Fruit fly (Drosophila melanogaster) whole organism, pupa: ENCODE measurements around the gene stv.

ENCODE experiments used
- CG10348 ChIP-seq: fragments of 200-800 bp; sonication (Bioruptor generic); IDR thresholded peaks from 2 replicates; pipeline ENCODE4 v1.3.6; 2022; ENCODE audit warnings: missing biosample characterization, missing genetic modification characterization
- CG12605 ChIP-seq: fragments of 200-800 bp; sonication (Bioruptor generic); IDR thresholded peaks from 2 replicates; pipeline ENCODE4 v1.3.6; 2022; ENCODE audit warnings: missing biosample characterization, missing genetic modification characterization
- CG13204 ChIP-seq: fragments of 200-800 bp; sonication (Bioruptor generic); optimal IDR thresholded peaks from 2 replicates; lab custom pipeline; 2018; ENCODE audit warnings: missing biosample characterization, mild to moderate bottlenecking, missing genetic modification characterization, moderate library complexity
- CG14655 ChIP-seq: fragments of 200-800 bp; sonication (Bioruptor generic); optimal IDR thresholded peaks from 3 replicates; lab custom pipeline; 2017; ENCODE audit warnings: mild to moderate bottlenecking, missing biosample characterization, missing genetic modification reagents, missing genetic modification characterization
- CG15710 ChIP-seq: fragments of 200-800 bp; sonication (Bioruptor generic); optimal IDR thresholded peaks from 2 replicates; lab custom pipeline; 2018; ENCODE audit warnings: missing biosample characterization, mild to moderate bottlenecking, missing genetic modification characterization, moderate library complexity
- CG17806 ChIP-seq: fragments of 200-800 bp; sonication (Bioruptor generic); optimal IDR thresholded peaks from 2 replicates; lab custom pipeline; 2018; ENCODE audit warnings: missing biosample characterization, mild to moderate bottlenecking, missing genetic modification characterization, moderate library complexity
- CG32121 ChIP-seq: fragments of 200-800 bp; sonication (Bioruptor generic); IDR thresholded peaks from 2 replicates; pipeline ENCODE4 v1.3.6; 2022; ENCODE audit warnings: missing biosample characterization, missing genetic modification characterization
- CG34367 ChIP-seq: fragments of 200-800 bp; sonication (Bioruptor generic); optimal IDR thresholded peaks from 2 replicates; lab custom pipeline; 2018; ENCODE audit warnings: missing biosample characterization, mild to moderate bottlenecking, missing genetic modification characterization
- CG4496 ChIP-seq: fragments of 200-800 bp; sonication (Bioruptor generic); IDR thresholded peaks from 3 replicates; pipeline ENCODE4 v1.3.6; 2022; ENCODE audit warnings: missing biosample characterization, missing genetic modification characterization
- CG8159 ChIP-seq: fragments of 200-800 bp; sonication (Bioruptor generic); optimal IDR thresholded peaks from 3 replicates; lab custom pipeline; 2018; ENCODE audit warnings: missing biosample characterization, mild to moderate bottlenecking, missing genetic modification characterization, moderate library complexity
- CG8301 ChIP-seq: fragments of 200-800 bp; sonication (Bioruptor generic); optimal IDR thresholded peaks from 2 replicates; lab custom pipeline; 2018; ENCODE audit warnings: missing biosample characterization, mild to moderate bottlenecking, missing genetic modification characterization
- CG9948 ChIP-seq: fragments of 200-800 bp; sonication (Bioruptor generic); optimal IDR thresholded peaks from 2 replicates; lab custom pipeline; 2018; ENCODE audit warnings: missing biosample characterization, mild to moderate bottlenecking, missing genetic modification characterization, moderate library complexity
- D1 ChIP-seq: fragments of 200-800 bp; sonication (Bioruptor generic); optimal IDR thresholded peaks from 2 replicates; lab custom pipeline; 2018; ENCODE audit warnings: missing biosample characterization, mild to moderate bottlenecking, missing genetic modification characterization, moderate library complexity
- EcR ChIP-seq: fragments of 200-800 bp; sonication (Bioruptor generic); optimal IDR thresholded peaks from 3 replicates; lab custom pipeline; 2019; ENCODE audit warnings: missing biosample characterization, missing genetic modification characterization, mild to moderate bottlenecking, moderate library complexity, missing genetic modification reagents
- Ets98B ChIP-seq: fragments of 200-800 bp; sonication (Bioruptor generic); IDR thresholded peaks from 2 replicates; pipeline ENCODE4 v1.3.6; 2022; ENCODE audit warnings: missing biosample characterization, missing genetic modification characterization
- Pif1A ChIP-seq: fragments of 200-800 bp; sonication (Bioruptor generic); optimal IDR thresholded peaks from 3 replicates; lab custom pipeline; 2016; ENCODE audit warnings: missing biosample characterization, missing genetic modification characterization
- Pif1B ChIP-seq: fragments of 200-800 bp; sonication (Bioruptor generic); optimal IDR thresholded peaks from 3 replicates; lab custom pipeline; 2016; ENCODE audit warnings: missing biosample characterization, missing genetic modification characterization
- Snoo ChIP-seq: fragments of 200-800 bp; sonication (Bioruptor generic); optimal IDR thresholded peaks from 3 replicates; lab custom pipeline; 2017; ENCODE audit warnings: missing biosample characterization, mild to moderate bottlenecking, missing genetic modification characterization, inconsistent platforms
- fd96Ca ChIP-seq: fragments of 200-800 bp; sonication (Bioruptor generic); IDR thresholded peaks from 3 replicates; pipeline ENCODE4 v1.3.6; 2022; ENCODE audit warnings: missing biosample characterization, missing genetic modification characterization
- gl ChIP-seq: fragments of 200-800 bp; sonication (Bioruptor generic); optimal IDR thresholded peaks from 2 replicates; lab custom pipeline; 2018; ENCODE audit warnings: missing biosample characterization, mild to moderate bottlenecking, missing genetic modification characterization
- rn ChIP-seq: fragments of 200-800 bp; sonication (Bioruptor generic); IDR thresholded peaks from 2 replicates; pipeline ENCODE4 v1.3.6; 2022; ENCODE audit warnings: missing biosample characterization, missing genetic modification characterization

stv gene

DNA sequence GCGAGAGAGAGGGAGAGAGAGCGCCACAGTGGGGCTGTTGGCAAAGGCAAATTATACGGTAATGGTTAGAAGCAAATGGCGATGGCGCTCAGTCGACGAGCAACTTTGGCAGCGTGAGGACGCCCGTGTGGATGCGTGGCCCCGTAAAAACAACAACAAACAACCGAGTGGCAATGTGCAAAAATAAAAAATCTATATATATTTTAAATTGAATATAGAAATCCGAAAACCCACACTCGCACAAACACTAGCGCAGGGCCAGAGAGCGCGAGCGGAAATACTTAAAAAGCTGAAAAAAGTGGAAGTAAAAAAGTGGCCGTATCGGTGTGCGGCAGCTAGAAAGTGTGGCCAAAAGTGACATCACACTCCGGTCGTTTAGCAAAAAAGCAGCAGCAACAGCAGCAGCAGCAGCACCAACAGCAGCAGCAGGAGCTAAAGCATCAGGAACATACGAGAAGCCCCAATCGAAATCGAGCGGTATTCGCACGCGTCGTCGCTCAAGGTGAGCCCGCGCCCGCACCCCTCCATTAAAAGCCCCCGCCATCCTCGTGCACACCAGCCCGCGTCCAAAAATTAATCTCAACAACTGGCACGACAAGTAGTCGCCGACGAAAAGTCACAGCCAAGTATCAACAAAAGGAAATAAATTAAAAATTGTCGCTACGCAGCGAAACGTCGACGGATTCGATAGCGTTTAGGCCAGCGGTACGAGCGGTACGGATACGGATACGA is at the start of gene stv:
Gene stv (plus strand): TSS at position 89 of the 732 bp plus-strand sequence.
- TF ChIP-seq CG9948: no peak
- TF ChIP-seq Ets98B (GFP tag; lab: Robert Waterston, UW): peak; percentile 9; the same call in 1 of the 2 replicates
- TF ChIP-seq gl (tag; lab: Kevin White, UChicago): no peak
- no peak for TF ChIP-seq CG12605
- TF ChIP-seq D1 (tag; lab: Kevin White, UChicago): no peak
- no peak for TF ChIP-seq CG10348 (GFP tag; lab: Robert Waterston, UW)
- TF ChIP-seq Snoo: no peak
- TF ChIP-seq CG34367 (tag; lab: Kevin White, UChicago): no peak
- TF ChIP-seq fd96Ca (GFP tag; lab: Robert Waterston, UW): peak; percentile 11; the same call in 1 of the 3 replicates
- TF ChIP-seq CG8159: no peak
- no peak for TF ChIP-seq CG14655 (GFP tag; lab: Kevin White, UChicago)
- TF ChIP-seq CG17806: no peak

DNA sequence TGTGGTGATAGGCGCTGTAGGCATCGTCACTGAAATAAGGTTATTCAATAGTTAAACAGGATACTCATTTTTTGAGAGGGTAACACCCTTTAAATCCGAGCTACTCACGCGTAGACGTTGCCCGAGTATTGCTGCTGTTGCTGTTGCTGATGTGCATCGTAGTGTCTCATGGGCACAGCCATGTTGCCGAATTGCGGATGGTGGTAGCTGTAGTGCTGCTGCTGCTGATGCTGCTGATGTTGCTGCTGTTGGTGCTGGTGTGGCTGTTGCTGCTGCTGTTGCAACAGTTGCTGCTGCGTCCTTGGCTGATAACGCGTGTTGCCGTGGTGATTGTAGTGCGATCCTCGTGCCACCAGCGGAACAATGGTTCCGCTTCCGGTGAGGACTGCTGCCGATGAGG is 47.2 kb upstream of the stv start:
- TF ChIP-seq CG34367 (tag; lab: Kevin White, UChicago) (no peak), CG14655 (GFP tag; lab: Kevin White, UChicago) (no peak), CG10348 (GFP tag; lab: Robert Waterston, UW) (no peak), CG8301 (tag; lab: Kevin White, UChicago) (no peak), Snoo (no peak), CG13204 (GFP tag; lab: Kevin White, UChicago) (no peak), CG32121 (GFP tag; lab: Robert Waterston, UW) (no peak), CG8159 (no peak), fd96Ca (GFP tag; lab: Robert Waterston, UW) (no peak), Pif1B (GFP tag; lab: Kevin White, UChicago) (no peak), D1 (tag; lab: Kevin White, UChicago) (no peak), gl (tag; lab: Kevin White, UChicago) (no peak)

DNA sequence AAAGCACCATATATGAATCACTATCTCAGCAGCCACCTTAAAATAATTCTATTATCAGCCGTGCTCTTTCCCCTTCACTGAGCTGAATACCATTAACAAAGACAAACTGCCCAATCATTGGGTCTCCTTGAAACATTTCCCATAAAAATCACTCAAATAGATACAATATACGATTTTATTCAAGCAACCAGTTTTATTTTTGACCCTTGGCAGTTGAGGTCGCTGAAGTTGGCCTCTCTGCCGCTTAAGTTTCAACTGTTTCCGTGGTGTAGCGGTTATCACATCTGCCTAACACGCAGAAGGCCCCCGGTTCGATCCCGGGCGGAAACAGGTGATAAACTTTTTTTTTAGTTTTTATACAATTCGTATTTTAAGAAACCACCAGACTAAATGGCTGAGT is 44.5 kb upstream of the stv start:
- no peak for TF ChIP-seq CG17806
- no peak for TF ChIP-seq Ets98B (GFP tag; lab: Robert Waterston, UW)
- no peak for TF ChIP-seq CG8301 (tag; lab: Kevin White, UChicago)
- no peak for TF ChIP-seq CG32121 (GFP tag; lab: Robert Waterston, UW)
- no peak for TF ChIP-seq CG9948
- no peak for TF ChIP-seq fd96Ca (GFP tag; lab: Robert Waterston, UW)
- no peak for TF ChIP-seq Pif1A
- no peak for TF ChIP-seq CG34367 (tag; lab: Kevin White, UChicago)
- TF ChIP-seq Pif1B (GFP tag; lab: Kevin White, UChicago): no peak

DNA sequence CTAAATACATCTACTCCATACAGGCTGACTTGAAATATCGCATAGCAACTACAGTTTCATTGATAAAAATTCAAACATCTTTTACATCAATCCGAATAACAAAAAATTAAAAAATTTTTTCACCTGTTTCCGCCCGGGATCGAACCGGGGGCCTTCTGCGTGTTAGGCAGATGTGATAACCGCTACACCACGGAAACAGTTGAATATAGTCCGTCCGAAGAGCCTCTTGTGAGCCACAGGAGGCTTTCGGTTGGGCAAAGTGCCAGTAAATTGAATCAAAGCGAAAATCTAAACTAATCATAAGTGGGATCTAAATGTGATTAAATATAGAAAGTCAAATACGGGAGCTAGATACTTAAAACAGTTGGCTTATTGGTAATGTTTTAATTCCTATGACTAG is 43.8 kb upstream of the stv start:
- no peak for TF ChIP-seq CG32121 (GFP tag; lab: Robert Waterston, UW)

DNA sequence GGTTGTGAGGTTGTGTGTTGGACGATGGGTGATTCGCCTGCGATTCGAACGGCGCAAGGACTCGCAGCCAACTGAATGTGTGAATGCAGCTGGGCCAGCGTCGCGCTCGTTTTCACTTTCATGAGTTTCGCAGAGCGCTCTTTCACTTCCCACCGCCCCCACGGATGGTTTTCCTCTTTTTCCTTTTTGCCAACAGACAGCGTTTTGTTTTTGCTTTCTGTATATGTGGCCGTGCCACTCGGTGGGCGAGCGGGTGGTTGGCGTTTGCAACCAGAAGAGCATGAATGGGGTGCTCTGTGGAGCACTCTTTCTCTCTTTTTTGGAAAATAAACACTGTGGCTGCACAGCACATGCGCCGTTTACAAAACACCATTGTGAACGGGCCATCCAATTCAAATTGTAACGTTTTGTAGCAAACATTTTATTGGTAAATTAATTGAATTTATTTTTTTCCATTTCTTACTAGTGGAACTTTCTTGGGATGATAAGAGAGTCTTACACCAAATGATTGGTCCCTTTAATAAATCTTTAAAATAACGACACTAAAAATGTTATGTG is 42.1 kb upstream of the stv start, which contains the start of gene CG10713:
Gene CG10713 (minus strand): TSS at position 60 of the 558 bp plus-strand sequence.
- TF ChIP-seq CG9948: no peak
- TF ChIP-seq rn (GFP tag; lab: Robert Waterston, UW): peak; percentile 46; the same call in 1 of the 2 replicates
- peak; percentile 35 for TF ChIP-seq CG34367 (tag; lab: Kevin White, UChicago)
- no peak for TF ChIP-seq EcR (GFP tag; lab: Kevin White, UChicago)
- peak; percentile 77 for TF ChIP-seq CG32121 (GFP tag; lab: Robert Waterston, UW)
- TF ChIP-seq CG15710: no peak
- no peak for TF ChIP-seq D1 (tag; lab: Kevin White, UChicago)
- no peak for TF ChIP-seq CG17806
- TF ChIP-seq CG10348 (GFP tag; lab: Robert Waterston, UW): no peak
- TF ChIP-seq CG14655 (GFP tag; lab: Kevin White, UChicago): peak; percentile 72
- no peak; the same call in 1 of the 3 replicates for TF ChIP-seq fd96Ca (GFP tag; lab: Robert Waterston, UW)
- TF ChIP-seq Pif1A: peak; percentile 64
- TF ChIP-seq CG4496 (GFP tag; lab: Robert Waterston, UW): peak; percentile 89
- TF ChIP-seq CG12605: peak; percentile 84
- TF ChIP-seq Ets98B (GFP tag; lab: Robert Waterston, UW): peak; percentile 77
- peak; percentile 57 for TF ChIP-seq Pif1B (GFP tag; lab: Kevin White, UChicago)
- TF ChIP-seq Snoo: peak; percentile 4
- TF ChIP-seq gl (tag; lab: Kevin White, UChicago): peak; percentile 70
- peak; percentile 68 for TF ChIP-seq CG8301 (tag; lab: Kevin White, UChicago)
- peak; percentile 67 for TF ChIP-seq CG13204 (GFP tag; lab: Kevin White, UChicago)
- peak; percentile 46 for TF ChIP-seq CG8159

DNA sequence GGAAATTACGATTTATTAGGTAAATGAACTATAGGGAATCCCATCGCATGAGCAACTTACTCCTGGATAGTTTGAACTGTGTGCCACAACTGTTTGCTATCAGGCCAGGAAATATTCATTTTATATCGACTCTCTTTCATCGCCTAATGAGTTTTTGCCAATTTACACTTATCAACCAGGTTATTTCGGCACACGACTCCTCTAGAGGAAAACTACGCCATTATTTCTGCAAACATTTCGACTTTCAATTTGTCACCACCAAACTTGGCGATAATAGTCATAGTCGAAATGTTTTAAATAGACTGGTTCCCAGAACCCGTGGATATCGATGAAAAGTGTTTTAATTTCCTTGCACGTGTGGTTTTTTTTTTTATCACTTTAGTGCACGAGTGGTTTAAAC is 40.3 kb upstream of the stv start, which contains the start of gene CG10154:
Gene CG10154 (minus strand): TSS at position 101 of the 400 bp plus-strand sequence.
- no peak for TF ChIP-seq CG12605
- TF ChIP-seq rn (GFP tag; lab: Robert Waterston, UW): no peak
- TF ChIP-seq CG10348 (GFP tag; lab: Robert Waterston, UW): no peak
- no peak for TF ChIP-seq CG17806
- TF ChIP-seq EcR (GFP tag; lab: Kevin White, UChicago): no peak
- no peak for TF ChIP-seq CG14655 (GFP tag; lab: Kevin White, UChicago)
- no peak for TF ChIP-seq CG9948
- no peak for TF ChIP-seq CG32121 (GFP tag; lab: Robert Waterston, UW)
- TF ChIP-seq CG15710: no peak
- no peak for TF ChIP-seq Pif1B (GFP tag; lab: Kevin White, UChicago)
- no peak for TF ChIP-seq CG8159
- TF ChIP-seq Ets98B (GFP tag; lab: Robert Waterston, UW): no peak
- no peak for TF ChIP-seq CG4496 (GFP tag; lab: Robert Waterston, UW)
- no peak for TF ChIP-seq CG34367 (tag; lab: Kevin White, UChicago)
- TF ChIP-seq Pif1A: no peak
- no peak for TF ChIP-seq D1 (tag; lab: Kevin White, UChicago)
- no peak for TF ChIP-seq Snoo
- TF ChIP-seq gl (tag; lab: Kevin White, UChicago): no peak
- no peak for TF ChIP-seq fd96Ca (GFP tag; lab: Robert Waterston, UW)
